Worm (Caenorhabditis elegans) whole organism, L3 larva: ENCODE measurements around the gene ttr-38.

Experiments
- ZK546.5 ChIP-seq: sonication (generic microtip); optimal IDR thresholded peaks from 2 replicates; lab custom pipeline; 2017; ENCODE audit warnings: missing biosample characterization, missing genetic modification characterization
- aly-2 ChIP-seq: fragments of 150-350 bp; optimal IDR thresholded peaks from 2 replicates; lab custom pipeline; 2014; ENCODE audit warnings: missing biosample characterization, missing genetic modification characterization
- ama-1 ChIP-seq: fragments of 150-350 bp; optimal IDR thresholded peaks from 2 replicates; lab custom pipeline; 2018
- ceh-16 ChIP-seq: sonication (generic microtip); optimal IDR thresholded peaks from 2 replicates; lab custom pipeline; 2017; ENCODE audit warnings: missing biosample characterization, missing genetic modification characterization
- ceh-28 ChIP-seq: fragments of 150-350 bp; optimal IDR thresholded peaks from 2 replicates; lab custom pipeline; 2014; ENCODE audit warnings: missing biosample characterization, missing genetic modification reagents, missing genetic modification characterization
- ceh-82 ChIP-seq: fragments of 150-350 bp; optimal IDR thresholded peaks from 2 replicates; lab custom pipeline; 2014; ENCODE audit warnings: missing biosample characterization, missing genetic modification characterization
- ceh-9 ChIP-seq: sonication (generic microtip); optimal IDR thresholded peaks from 2 replicates; lab custom pipeline; 2018; ENCODE audit warnings: missing biosample characterization, missing genetic modification characterization
- daf-12 ChIP-seq: fragments of 150-350 bp; optimal IDR thresholded peaks from 2 replicates; lab custom pipeline; 2014; ENCODE audit warnings: missing biosample characterization, missing genetic modification reagents, missing genetic modification characterization
- egl-27 ChIP-seq: sonication (generic microtip); optimal IDR thresholded peaks from 4 replicates; lab custom pipeline; 2017; ENCODE audit warnings: missing biosample characterization, missing genetic modification reagents, missing genetic modification characterization
- egl-5 ChIP-seq: fragments of 150-350 bp; optimal IDR thresholded peaks from 2 replicates; lab custom pipeline; 2017; ENCODE audit warnings: missing biosample characterization, missing genetic modification reagents, missing genetic modification characterization, inconsistent platforms
- elt-1 ChIP-seq: fragments of 150-350 bp; optimal IDR thresholded peaks from 2 replicates; lab custom pipeline; 2014; ENCODE audit warnings: missing biosample characterization, missing genetic modification characterization
- elt-2 ChIP-seq: sonication (generic microtip); optimal IDR thresholded peaks from 2 replicates; lab custom pipeline; 2016; ENCODE audit warnings: missing genetic modification reagents, mild to moderate bottlenecking, missing genetic modification characterization, missing compliant biosample characterization
- elt-3 ChIP-seq, 3 experiments: fragments of 150-350 bp in 1 of 3; sonication (generic microtip) in 2 of 3; optimal IDR thresholded peaks; 2 replicates in 2 of 3; 4 replicates in 1 of 3; lab custom pipeline; 2014 to 2017; ENCODE audit warnings: missing biosample characterization in 3 of 3, missing genetic modification characterization in 3 of 3
- eor-1 ChIP-seq, 2 experiments: fragments of 150-350 bp; optimal IDR thresholded peaks; 2 replicates each; lab custom pipeline; 2014 to 2018; ENCODE audit warnings: missing biosample characterization in 2 of 2, missing genetic modification characterization in 2 of 2
- fkh-10 ChIP-seq: sonication (generic microtip); optimal IDR thresholded peaks from 2 replicates; lab custom pipeline; 2017; ENCODE audit warnings: missing biosample characterization, missing genetic modification reagents, missing genetic modification characterization
- fos-1 ChIP-seq: fragments of 150-350 bp; optimal IDR thresholded peaks from 2 replicates; lab custom pipeline; 2014; ENCODE audit warnings: missing biosample characterization, missing genetic modification characterization
- hmg-11 ChIP-seq: sonication (generic microtip); optimal IDR thresholded peaks from 2 replicates; lab custom pipeline; 2016; ENCODE audit warnings: missing genetic modification characterization, missing compliant biosample characterization
- jun-1 ChIP-seq: fragments of 150-350 bp; optimal IDR thresholded peaks from 2 replicates; lab custom pipeline; 2014; ENCODE audit warnings: missing biosample characterization, missing genetic modification reagents, missing genetic modification characterization
- lin-15B ChIP-seq: fragments of 150-350 bp; optimal IDR thresholded peaks from 2 replicates; lab custom pipeline; 2014; ENCODE audit warnings: missing biosample characterization, missing genetic modification characterization
- lin-39 ChIP-seq: fragments of 150-350 bp; optimal IDR thresholded peaks from 2 replicates; lab custom pipeline; 2018; ENCODE audit warnings: missing biosample characterization, missing genetic modification reagents, missing genetic modification characterization
- lsy-12 ChIP-seq: sonication (generic microtip); optimal IDR thresholded peaks from 2 replicates; lab custom pipeline; 2016; ENCODE audit warnings: mild to moderate bottlenecking, missing genetic modification characterization, missing compliant biosample characterization
- mdl-1 ChIP-seq: fragments of 150-350 bp; optimal IDR thresholded peaks from 2 replicates; lab custom pipeline; 2014; ENCODE audit warnings: missing biosample characterization, missing genetic modification characterization
- mml-1 ChIP-seq: fragments of 150-350 bp; sonication (generic microtip); optimal IDR thresholded peaks from 3 replicates; lab custom pipeline; 2014; ENCODE audit warnings: missing biosample characterization, missing genetic modification characterization
- nfya-1 ChIP-seq: sonication (generic microtip); optimal IDR thresholded peaks from 2 replicates; lab custom pipeline; 2017; ENCODE audit warnings: missing genetic modification characterization, mild to moderate bottlenecking, missing compliant biosample characterization, antibody characterized with exemption, moderate library complexity; ENCODE audit not compliant: insufficient read depth
- nhr-11 ChIP-seq: fragments of 150-350 bp; optimal IDR thresholded peaks from 2 replicates; lab custom pipeline; 2014; ENCODE audit warnings: missing biosample characterization, missing genetic modification characterization
- nhr-12 ChIP-seq: fragments of 150-350 bp; optimal IDR thresholded peaks from 2 replicates; lab custom pipeline; 2014; ENCODE audit warnings: missing biosample characterization, missing genetic modification characterization
- nhr-23 ChIP-seq: fragments of 150-350 bp; optimal IDR thresholded peaks from 2 replicates; lab custom pipeline; 2014; ENCODE audit warnings: missing biosample characterization, missing genetic modification reagents, missing genetic modification characterization
- nhr-237 ChIP-seq: fragments of 150-350 bp; optimal IDR thresholded peaks from 2 replicates; lab custom pipeline; 2014; ENCODE audit warnings: missing biosample characterization, missing genetic modification characterization
- nhr-43 ChIP-seq: sonication (generic microtip); optimal IDR thresholded peaks from 2 replicates; lab custom pipeline; 2016; ENCODE audit warnings: mild to moderate bottlenecking, missing genetic modification characterization, missing compliant biosample characterization; ENCODE audit not compliant: poor library complexity, severe bottlenecking
- nhr-67 ChIP-seq: fragments of 150-350 bp; optimal IDR thresholded peaks from 2 replicates; lab custom pipeline; 2014; ENCODE audit warnings: missing biosample characterization, missing genetic modification characterization
- nhr-76 ChIP-seq: fragments of 150-350 bp; sonication (generic microtip); optimal IDR thresholded peaks from 5 replicates; lab custom pipeline; 2014; ENCODE audit warnings: missing biosample characterization, missing genetic modification characterization
- nhr-77 ChIP-seq: fragments of 150-350 bp; optimal IDR thresholded peaks from 2 replicates; lab custom pipeline; 2014; ENCODE audit warnings: missing biosample characterization, missing genetic modification characterization
- pha-4 ChIP-seq: fragments of 150-350 bp; optimal IDR thresholded peaks from 2 replicates; lab custom pipeline; 2014; ENCODE audit warnings: missing biosample characterization, missing genetic modification reagents, missing genetic modification characterization
- pqm-1 ChIP-seq: fragments of 150-350 bp; optimal IDR thresholded peaks from 2 replicates; lab custom pipeline; 2017; ENCODE audit warnings: missing biosample characterization, missing genetic modification characterization, inconsistent platforms
- sea-2 ChIP-seq: fragments of 150-350 bp; sonication (generic microtip); optimal IDR thresholded peaks from 4 replicates; lab custom pipeline; 2014; ENCODE audit warnings: missing biosample characterization, missing genetic modification reagents, missing genetic modification characterization
- skn-1 ChIP-seq: fragments of 150-350 bp; optimal IDR thresholded peaks from 2 replicates; lab custom pipeline; 2014; ENCODE audit warnings: missing biosample characterization, missing genetic modification characterization
- snpc-4 ChIP-seq: fragments of 150-350 bp; optimal IDR thresholded peaks from 2 replicates; lab custom pipeline; 2014; ENCODE audit warnings: missing biosample characterization, missing genetic modification characterization
- tbx-2 ChIP-seq: sonication (generic microtip); optimal IDR thresholded peaks from 2 replicates; lab custom pipeline; 2016; ENCODE audit warnings: mild to moderate bottlenecking, missing genetic modification characterization, missing compliant biosample characterization
- unc-39 ChIP-seq: sonication (generic microtip); optimal IDR thresholded peaks from 4 replicates; lab custom pipeline; 2017; ENCODE audit warnings: missing biosample characterization, missing genetic modification characterization
- unc-62 ChIP-seq: fragments of 150-350 bp; sonication (generic microtip); optimal IDR thresholded peaks from 4 replicates; lab custom pipeline; 2014; ENCODE audit warnings: missing biosample characterization, missing genetic modification reagents, missing genetic modification characterization
- zag-1 ChIP-seq: fragments of 150-350 bp; optimal IDR thresholded peaks from 2 replicates; lab custom pipeline; 2014; ENCODE audit warnings: missing biosample characterization, missing genetic modification characterization
- ztf-11 ChIP-seq: fragments of 150-350 bp; optimal IDR thresholded peaks from 2 replicates; lab custom pipeline; 2014; ENCODE audit warnings: missing biosample characterization, missing genetic modification characterization
- ztf-4 ChIP-seq: fragments of 150-350 bp; optimal IDR thresholded peaks from 2 replicates; lab custom pipeline; 2014; ENCODE audit warnings: missing biosample characterization, missing genetic modification characterization

ttr-38 gene

DNA sequence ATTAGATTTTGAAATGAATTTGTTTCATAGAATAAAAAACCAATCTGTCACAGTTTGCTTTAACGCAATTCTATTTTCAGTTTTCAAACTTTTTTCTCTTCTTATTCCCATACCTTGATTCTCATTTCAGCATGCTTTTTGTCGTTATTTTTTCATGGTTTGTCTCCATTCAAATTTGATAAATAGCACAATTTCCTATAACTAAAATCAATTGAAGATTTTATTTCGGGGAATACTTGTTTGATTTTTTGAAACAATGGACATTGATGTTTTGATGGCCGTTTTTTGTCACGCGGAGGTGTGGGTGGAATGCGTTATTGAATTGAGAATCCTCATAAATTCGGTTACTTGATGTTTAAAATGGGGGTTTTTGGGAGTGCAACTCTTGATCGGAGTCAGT is 31.3 kb downstream of the ttr-38 start, which contains the start of gene B0416.11:
Gene B0416.11, minus strand, starts transcription at position 101 of the 400 bp plus-strand sequence.
- no peak for TF ChIP-seq unc-62 (GFP tag; lab: Kevin White, UChicago)
- TF ChIP-seq mml-1 (tag; lab: Kevin White, UChicago), result no peak
- no peak for TF ChIP-seq lsy-12 (tag; lab: Kevin White, UChicago)
- no peak for TF ChIP-seq ztf-11 (tag; lab: Kevin White, UChicago)
- no peak for TF ChIP-seq nhr-11
- TF ChIP-seq lin-39 (tag; lab: Kevin White, UChicago), result no peak
- no peak for TF ChIP-seq ama-1 (lab: Kevin White, UChicago)
- TF ChIP-seq ceh-16 (tag; lab: Kevin White, UChicago), result no peak
- no peak for TF ChIP-seq nhr-76 (tag; lab: Kevin White, UChicago)
- TF ChIP-seq nhr-12 (tag; lab: Kevin White, UChicago), result no peak
- TF ChIP-seq elt-3 (tag; optimal IDR thresholded peaks at IDR 0.05; lab: Kevin White, UChicago), result no peak
- no peak for TF ChIP-seq fos-1 (tag; lab: Kevin White, UChicago)
- TF ChIP-seq ceh-82 (tag; lab: Kevin White, UChicago), result no peak
- TF ChIP-seq aly-2 (tag; lab: Kevin White, UChicago), result no peak
- no peak for TF ChIP-seq lin-15B (tag; lab: Kevin White, UChicago)
- no peak for TF ChIP-seq fkh-10 (GFP tag; lab: Kevin White, UChicago)
- no peak for TF ChIP-seq ZK546.5 (tag; lab: Kevin White, UChicago)
- TF ChIP-seq ztf-4 (tag; lab: Kevin White, UChicago), result no peak
- TF ChIP-seq mdl-1 (tag; lab: Kevin White, UChicago), result no peak
- TF ChIP-seq nhr-237 (tag; lab: Kevin White, UChicago), result no peak

- TF ChIP-seq ceh-16 (tag; lab: Kevin White, UChicago) (no peak), ama-1 (lab: Kevin White, UChicago) (no peak), nhr-23 (tag; lab: Kevin White, UChicago) (no peak), daf-12 (tag; lab: Kevin White, UChicago) (no peak), nhr-237 (tag; lab: Kevin White, UChicago) (no peak), mml-1 (tag; lab: Kevin White, UChicago) (no peak), ceh-82 (tag; lab: Kevin White, UChicago) (no peak), unc-39 (tag; lab: Kevin White, UChicago) (no peak), lin-39 (tag; lab: Kevin White, UChicago) (no peak), unc-62 (GFP tag; lab: Kevin White, UChicago) (no peak), elt-2 (no peak), tbx-2 (no peak)
Measured at ce11 chrX:9278653-9279052, 35.6 kb downstream of the ttr-38 start, which contains the start of gene B0416.4. TSS of gene B0416.4 (plus strand) at chrX:9278953.

ce11 chrX:9274574-9274973 is 39.7 kb downstream of the ttr-38 start, which contains the start of gene B0416.10:
TSS of gene B0416.10 (minus strand) at chrX:9274674.
- TF ChIP-seq nhr-67 (tag; lab: Kevin White, UChicago) (no peak), ceh-28 (tag; lab: Kevin White, UChicago) (no peak), nhr-237 (tag; lab: Kevin White, UChicago) (no peak), sea-2 (no peak), ceh-9 (tag; lab: Kevin White, UChicago) (no peak), snpc-4 (no peak), ztf-4 (tag; lab: Kevin White, UChicago) (no peak), aly-2 (tag; lab: Kevin White, UChicago) (no peak), eor-1 (tag; optimal IDR thresholded peaks at IDR 0.05; lab: Kevin White, UChicago) (no peak), hmg-11 (tag; lab: Kevin White, UChicago) (no peak), nhr-23 (tag; lab: Kevin White, UChicago) (no peak), jun-1 (tag; lab: Kevin White, UChicago) (no peak), nfya-1 (tag; lab: Kevin White, UChicago) (no peak), egl-5 (no peak), nhr-43 (tag; lab: Kevin White, UChicago) (no peak), nhr-77 (tag; lab: Kevin White, UChicago) (no peak)

DNA sequence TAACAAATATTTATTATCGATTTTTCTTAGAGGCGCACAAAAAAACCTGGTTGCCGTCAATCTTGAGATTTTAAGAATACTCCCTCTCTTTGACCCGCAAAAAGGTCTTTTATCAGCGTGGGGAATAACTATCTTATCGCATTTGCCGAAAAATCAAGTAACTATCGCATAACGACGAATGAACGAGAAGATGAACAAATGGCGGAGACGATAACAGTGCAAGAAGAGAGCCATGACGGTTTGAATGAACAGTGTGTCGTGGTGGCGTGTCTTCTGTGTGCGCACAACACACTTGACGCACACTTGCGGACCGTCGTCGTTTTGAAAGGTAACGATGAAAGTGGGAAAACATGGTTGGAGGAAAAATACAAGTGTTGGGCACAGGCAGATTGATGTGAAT is 42.4 kb downstream of the ttr-38 start:
- TF ChIP-seq ama-1 (lab: Kevin White, UChicago) (no peak), skn-1 (no peak), fos-1 (tag; lab: Kevin White, UChicago) (no peak), nhr-76 (tag; lab: Kevin White, UChicago) (no peak), elt-1 (tag; lab: Kevin White, UChicago) (no peak), ceh-9 (tag; lab: Kevin White, UChicago) (no peak), nhr-67 (tag; lab: Kevin White, UChicago) (no peak), unc-39 (tag; lab: Kevin White, UChicago) (no peak), pqm-1 (tag; lab: Kevin White, UChicago) (peak; percentile 78), egl-27 (tag; lab: Kevin White, UChicago) (no peak), ceh-28 (tag; lab: Kevin White, UChicago) (peak; percentile 17), nhr-77 (tag; lab: Kevin White, UChicago) (no peak), ztf-4 (tag; lab: Kevin White, UChicago) (no peak), mml-1 (tag; lab: Kevin White, UChicago) (no peak), eor-1 (tag; optimal IDR thresholded peaks at IDR 0.05; lab: Kevin White, UChicago) (no peak), hmg-11 (tag; lab: Kevin White, UChicago) (peak; percentile 33), nhr-237 (tag; lab: Kevin White, UChicago) (no peak), egl-5 (no peak), ceh-82 (tag; lab: Kevin White, UChicago) (no peak), pha-4 (tag; lab: Kevin White, UChicago) (peak; percentile 48), mdl-1 (tag; lab: Kevin White, UChicago) (no peak), zag-1 (tag; lab: Kevin White, UChicago) (no peak), ZK546.5 (tag; lab: Kevin White, UChicago) (no peak), elt-2 (peak; percentile 93), tbx-2 (no peak), snpc-4 (no peak)
